Worm (Caenorhabditis elegans) whole organism, young adult: ENCODE measurements around the gene C05E11.3.
A peak's percentile ranks its signal among the peaks of the same experiment; 100 is the strongest.

Source experiments
- B0035.1 ChIP-seq: sonication (generic microtip); optimal IDR thresholded peaks from 2 replicates; lab custom pipeline; 2016; ENCODE audit warnings: missing genetic modification characterization, mild to moderate bottlenecking, missing compliant biosample characterization, missing genotype, missing genetic modification reagents
- F10E7.11 ChIP-seq: sonication (generic microtip); optimal IDR thresholded peaks from 2 replicates; lab custom pipeline; 2017; ENCODE audit warnings: mild to moderate bottlenecking, missing genetic modification characterization, moderate library complexity, missing compliant biosample characterization
- F39B2.1 ChIP-seq: fragments of 200-800 bp; sonication (Bioruptor generic); IDR thresholded peaks from 2 replicates; pipeline ENCODE4 v1.3.6; 2022; ENCODE audit warnings: missing genetic modification reagents, missing genetic modification characterization, missing compliant biosample characterization
- F55B11.4 ChIP-seq: sonication (generic microtip); optimal IDR thresholded peaks from 2 replicates; lab custom pipeline; 2016; ENCODE audit warnings: missing compliant biosample characterization, missing genetic modification characterization, borderline replicate concordance; ENCODE audit not compliant: insufficient read depth
- F57C9.4 ChIP-seq: sonication (generic microtip); optimal IDR thresholded peaks from 2 replicates; lab custom pipeline; 2017; ENCODE audit warnings: mild to moderate bottlenecking, missing genetic modification characterization, missing compliant biosample characterization
- Y95B8A.8 ChIP-seq: fragments of 200-800 bp; sonication (Bioruptor generic); IDR thresholded peaks from 2 replicates; pipeline ENCODE4 v1.3.6; 2022; ENCODE audit warnings: missing genetic modification reagents, missing genetic modification characterization, missing compliant biosample characterization
- aptf-2 ChIP-seq: fragments of 200-800 bp; sonication (Bioruptor generic); conservative IDR thresholded peaks from 2 replicates; pipeline ENCODE4 v1.3.6; 2022; ENCODE audit warnings: missing genetic modification reagents, missing genetic modification characterization, missing compliant biosample characterization
- die-1 ChIP-seq: sonication (generic microtip); optimal IDR thresholded peaks from 2 replicates; lab custom pipeline; 2016; ENCODE audit warnings: missing genotype, mild to moderate bottlenecking, missing genetic modification characterization, missing compliant biosample characterization
- dox-1 ChIP-seq: fragments of 200-800 bp; sonication (Bioruptor generic); IDR thresholded peaks from 2 replicates; pipeline ENCODE4 v1.3.6; 2022; ENCODE audit warnings: missing genetic modification reagents, missing genetic modification characterization, missing compliant biosample characterization
- dpff-1 ChIP-seq: sonication (generic microtip); optimal IDR thresholded peaks from 2 replicates; lab custom pipeline; 2017; ENCODE audit warnings: mild to moderate bottlenecking, missing genetic modification characterization, missing compliant biosample characterization
- egl-18 ChIP-seq: fragments of 200-800 bp; sonication (Bioruptor generic); IDR thresholded peaks from 2 replicates; pipeline ENCODE4 v1.3.6; 2022; ENCODE audit warnings: missing genetic modification reagents, missing genetic modification characterization, missing compliant biosample characterization
- ets-4 ChIP-seq: fragments of 200-800 bp; sonication (Bioruptor generic); optimal IDR thresholded peaks from 2 replicates; lab custom pipeline; 2018; ENCODE audit warnings: mild to moderate bottlenecking, missing genetic modification characterization, missing compliant biosample characterization
- hlh-12 ChIP-seq: sonication (generic microtip); optimal IDR thresholded peaks from 2 replicates; lab custom pipeline; 2016; ENCODE audit warnings: missing genetic modification characterization, missing compliant biosample characterization
- hmg-20 ChIP-seq: fragments of 200-800 bp; sonication (Bioruptor generic); IDR thresholded peaks from 2 replicates; pipeline ENCODE4 v1.3.6; 2022; ENCODE audit warnings: missing genetic modification reagents, missing genetic modification characterization, missing compliant biosample characterization
- let-526 ChIP-seq: fragments of 200-800 bp; sonication (Bioruptor generic); IDR thresholded peaks from 2 replicates; pipeline ENCODE4 v1.3.6; 2022; ENCODE audit warnings: missing genetic modification reagents, missing genetic modification characterization, missing compliant biosample characterization
- let-607 ChIP-seq, 2 experiments: fragments of 200-800 bp in 1 of 2; sonication (Bioruptor generic) in 1 of 2; sonication (generic microtip) in 1 of 2; optimal IDR thresholded peaks; 2 replicates each; lab custom pipeline; 2016 to 2018; ENCODE audit warnings: mild to moderate bottlenecking in 2 of 2, missing compliant biosample characterization in 2 of 2, missing genetic modification characterization in 2 of 2, moderate library complexity in 2 of 2, missing genotype in 1 of 2
- lin-40 ChIP-seq: sonication (generic microtip); optimal IDR thresholded peaks from 2 replicates; lab custom pipeline; 2016; ENCODE audit warnings: missing genetic modification characterization, mild to moderate bottlenecking, missing compliant biosample characterization, missing genotype, missing genetic modification reagents
- madf-3 ChIP-seq: fragments of 200-800 bp; sonication (Bioruptor generic); IDR thresholded peaks from 2 replicates; pipeline ENCODE4 v1.3.6; 2022; ENCODE audit warnings: missing genetic modification reagents, missing genetic modification characterization, missing compliant biosample characterization
- mes-4 ChIP-seq: sonication (generic microtip); optimal IDR thresholded peaks from 2 replicates; lab custom pipeline; 2016; ENCODE audit warnings: missing genotype, missing genetic modification characterization, missing compliant biosample characterization
- mxl-1 ChIP-seq: sonication (generic microtip); optimal IDR thresholded peaks from 2 replicates; lab custom pipeline; 2016; ENCODE audit warnings: missing genetic modification characterization, missing compliant biosample characterization
- nfya-1 ChIP-seq: sonication (generic microtip); optimal IDR thresholded peaks from 2 replicates; lab custom pipeline; 2017; ENCODE audit warnings: antibody characterized with exemption, missing compliant biosample characterization, missing genetic modification characterization, borderline replicate concordance; ENCODE audit not compliant: insufficient read depth
- nhr-179 ChIP-seq: sonication (generic microtip); optimal IDR thresholded peaks from 2 replicates; lab custom pipeline; 2016; ENCODE audit warnings: mild to moderate bottlenecking, missing genetic modification characterization, missing compliant biosample characterization
- nhr-80 ChIP-seq: sonication (generic microtip); optimal IDR thresholded peaks from 2 replicates; lab custom pipeline; 2016; ENCODE audit warnings: missing genetic modification characterization, missing compliant biosample characterization
- nhr-90 ChIP-seq: sonication (generic microtip); optimal IDR thresholded peaks from 2 replicates; lab custom pipeline; 2016; ENCODE audit warnings: missing genotype, mild to moderate bottlenecking, missing genetic modification characterization, missing compliant biosample characterization
- pbrm-1 ChIP-seq: fragments of 200-800 bp; sonication (Bioruptor generic); IDR thresholded peaks from 2 replicates; pipeline ENCODE4 v1.3.6; 2022; ENCODE audit warnings: missing genetic modification reagents, missing genetic modification characterization, missing compliant biosample characterization
- repo-1 ChIP-seq: sonication (generic microtip); optimal IDR thresholded peaks from 2 replicates; lab custom pipeline; 2017; ENCODE audit warnings: mild to moderate bottlenecking, missing genetic modification characterization, missing compliant biosample characterization
- sptf-2 ChIP-seq: fragments of 200-800 bp; sonication (Bioruptor generic); optimal IDR thresholded peaks from 2 replicates; lab custom pipeline; 2018; ENCODE audit warnings: mild to moderate bottlenecking, missing genetic modification characterization, missing compliant biosample characterization
- tbp1 ChIP-seq: fragments of 200-800 bp; sonication (Bioruptor generic); optimal IDR thresholded peaks from 2 replicates; lab custom pipeline; 2018; ENCODE audit warnings: mild to moderate bottlenecking, missing genetic modification characterization, missing compliant biosample characterization
- tlf-1 ChIP-seq: fragments of 200-800 bp; sonication (Bioruptor generic); optimal IDR thresholded peaks from 2 replicates; lab custom pipeline; 2018; ENCODE audit warnings: mild to moderate bottlenecking, missing genetic modification characterization, missing compliant biosample characterization
- ztf-22 ChIP-seq: fragments of 200-800 bp; sonication (Bioruptor generic); optimal IDR thresholded peaks from 2 replicates; lab custom pipeline; 2018; ENCODE audit warnings: mild to moderate bottlenecking, missing genetic modification characterization, moderate library complexity, missing compliant biosample characterization
- ztf-28 ChIP-seq: fragments of 200-800 bp; sonication (Bioruptor generic); IDR thresholded peaks from 2 replicates; pipeline ENCODE4 v1.3.6; 2022; ENCODE audit warnings: missing genetic modification reagents, missing genetic modification characterization, missing compliant biosample characterization
- ztf-6 ChIP-seq: fragments of 200-800 bp; sonication (Bioruptor generic); IDR thresholded peaks from 2 replicates; pipeline ENCODE4 v1.3.6; 2022; ENCODE audit warnings: missing genetic modification reagents, missing genetic modification characterization, missing compliant biosample characterization

The C05E11.3 gene

DNA sequence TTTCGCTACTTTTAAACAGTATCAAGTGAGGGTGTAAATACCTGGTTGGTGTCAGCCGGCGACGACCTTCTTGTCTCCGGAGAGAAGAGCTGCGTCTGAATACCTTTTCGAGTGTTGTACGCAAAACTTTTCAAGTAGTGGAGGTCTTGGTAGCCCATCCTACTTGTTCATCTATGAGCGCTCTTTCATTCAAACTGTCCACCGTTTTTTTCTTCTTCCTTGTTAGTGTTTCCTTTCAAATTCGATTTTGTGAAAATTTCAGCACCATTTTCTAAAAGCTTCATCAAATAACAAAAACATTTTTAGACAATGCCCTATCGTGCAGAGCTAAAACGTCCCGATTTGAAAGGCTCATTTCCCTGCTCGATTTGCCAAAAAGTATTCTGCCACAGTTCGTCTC lies 23.7 kb upstream of the C05E11.3 start, which contains the start of gene ham-2 (continued):
- TF ChIP-seq ztf-6 (GFP tag; lab: Robert Waterston, UW): no peak
- TF ChIP-seq, all 124 proteins: peak for 0

DNA sequence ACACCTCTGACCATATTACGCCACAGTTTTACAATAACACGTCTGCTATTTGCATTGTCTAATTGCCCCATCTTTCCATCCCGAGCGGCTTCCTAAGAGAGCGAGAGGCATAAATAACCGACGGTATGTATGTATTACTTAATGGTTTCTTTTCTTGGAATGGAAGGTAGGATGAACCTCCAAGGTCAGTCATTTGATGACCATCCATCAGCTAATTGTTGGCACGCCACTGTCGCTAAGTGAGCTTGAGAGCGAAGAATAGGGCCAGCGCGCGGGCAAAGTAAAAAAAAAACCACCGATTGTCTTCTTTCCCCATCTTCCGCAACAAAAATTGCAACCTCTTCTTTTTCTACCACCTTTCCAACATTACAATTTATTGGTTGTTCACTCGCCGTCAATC lies 22.0 kb upstream of the C05E11.3 start:
- no peak for TF ChIP-seq dpff-1
- no peak for TF ChIP-seq nhr-80 (tag; lab: Kevin White, UChicago)
- no peak for TF ChIP-seq B0035.1 (tag; lab: Kevin White, UChicago)
- TF ChIP-seq F10E7.11 (tag; lab: Kevin White, UChicago): no peak
- no peak for TF ChIP-seq repo-1 (tag; lab: Kevin White, UChicago)
- TF ChIP-seq mxl-1 (tag; lab: Kevin White, UChicago): no peak
- no peak for TF ChIP-seq tlf-1
- no peak for TF ChIP-seq pbrm-1 (GFP tag; lab: Robert Waterston, UW)
- no peak for TF ChIP-seq Y95B8A.8 (GFP tag; lab: Robert Waterston, UW)
- no peak for TF ChIP-seq let-607 (tag; optimal IDR thresholded peaks at IDR 0.05; lab: Kevin White, UChicago)
- no peak for TF ChIP-seq sptf-2
- TF ChIP-seq F55B11.4 (tag; lab: Kevin White, UChicago): no peak
- TF ChIP-seq madf-3 (GFP tag; lab: Robert Waterston, UW): no peak
- no peak for TF ChIP-seq ets-4 (GFP tag; lab: Kevin White, UChicago)

DNA sequence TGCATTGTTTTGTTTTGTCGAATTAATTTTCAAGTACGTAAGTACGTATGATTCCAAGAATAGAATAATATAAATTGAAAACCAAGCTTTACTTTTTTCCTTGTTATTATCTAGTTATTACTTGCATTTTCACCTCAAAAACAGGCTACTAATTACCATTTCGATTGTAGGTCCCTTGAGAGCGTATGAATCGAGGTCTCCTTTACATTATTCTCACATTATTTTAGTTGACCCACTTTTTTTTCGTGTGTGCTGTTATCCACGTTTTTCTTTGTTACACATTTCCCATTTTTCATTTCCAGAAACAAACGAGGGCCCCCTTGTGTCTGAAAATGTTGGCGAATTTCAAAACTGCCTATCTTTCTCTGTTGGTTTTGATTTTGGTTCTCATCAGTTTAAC lies 16.2 kb upstream of the C05E11.3 start, which contains the start of gene C05E11.6:
C05E11.6 (plus strand) TSS at position 301 of the 400 bp plus-strand sequence.
- no peak for TF ChIP-seq nhr-90 (tag; lab: Kevin White, UChicago)
- TF ChIP-seq egl-18 (GFP tag; lab: Robert Waterston, UW): no peak
- TF ChIP-seq hmg-20 (GFP tag; lab: Robert Waterston, UW): no peak
- no peak for TF ChIP-seq Y95B8A.8 (GFP tag; lab: Robert Waterston, UW)
- no peak for TF ChIP-seq ztf-28 (GFP tag; lab: Robert Waterston, UW)
- no peak for TF ChIP-seq F39B2.1 (GFP tag; lab: Robert Waterston, UW)
- TF ChIP-seq let-526: no peak

DNA sequence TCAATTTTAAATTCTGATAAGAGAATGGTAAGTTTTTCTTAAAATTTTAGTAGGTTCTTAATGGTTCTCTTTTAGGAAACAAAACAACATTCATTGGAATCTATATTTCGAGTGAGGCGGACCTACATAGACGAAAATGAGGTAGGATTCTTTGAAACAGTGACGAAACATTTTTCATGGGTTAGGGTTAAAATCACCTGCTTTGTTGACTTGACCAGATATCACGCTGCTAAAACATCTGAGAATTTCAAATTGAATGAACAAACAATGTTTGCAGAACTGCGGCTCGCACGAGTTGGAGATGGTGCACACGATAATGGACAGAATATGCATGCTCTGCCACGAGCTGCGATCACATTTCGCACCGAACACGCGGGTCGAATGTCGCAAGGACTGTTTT lies 15.8 kb upstream of the C05E11.3 start:
- TF ChIP-seq lin-40 (no peak), hlh-12 (no peak), let-607 (tag; optimal IDR thresholded peaks at IDR 0.05; lab: Kevin White, UChicago) (no peak), F39B2.1 (GFP tag; lab: Robert Waterston, UW) (no peak)

DNA sequence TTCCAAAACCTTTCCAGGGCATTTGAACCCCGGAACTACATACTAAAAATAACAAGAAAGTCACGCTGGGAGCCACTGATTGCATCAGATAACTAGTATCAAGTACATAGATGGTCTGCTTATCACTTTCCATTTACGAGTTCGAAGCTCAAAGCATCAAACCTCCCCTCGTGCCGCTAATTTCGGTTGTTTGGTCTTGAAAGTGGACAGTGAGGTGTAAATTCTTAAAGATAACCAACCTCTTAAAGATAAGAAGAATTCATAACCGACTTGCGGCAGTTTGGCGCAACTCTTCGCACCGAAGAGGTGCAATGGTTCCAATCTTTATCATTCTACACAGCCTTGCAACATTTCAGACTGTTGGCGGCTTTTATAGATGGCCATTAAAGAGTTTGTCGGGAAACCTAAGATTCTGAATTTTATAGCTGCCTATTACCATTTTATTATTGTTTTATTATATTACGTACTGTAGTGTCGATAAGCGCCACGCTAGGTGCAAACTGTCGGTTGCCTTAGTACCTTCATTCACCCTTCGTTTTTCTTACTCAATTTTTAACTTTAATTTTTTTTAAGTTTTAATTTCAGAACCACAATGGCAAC lies 13.2 kb upstream of the C05E11.3 start, which contains the start of gene amt-4:
amt-4 (plus strand) TSS at position 586 of the 600 bp plus-strand sequence.
- TF ChIP-seq pbrm-1 (GFP tag; lab: Robert Waterston, UW) (no peak), nfya-1 (tag; lab: Kevin White, UChicago) (no peak), F57C9.4 (tag; lab: Kevin White, UChicago) (no peak), nhr-80 (tag; lab: Kevin White, UChicago) (peak; percentile 91), egl-18 (GFP tag; lab: Robert Waterston, UW) (no peak), nhr-179 (tag; lab: Kevin White, UChicago) (no peak), F10E7.11 (tag; lab: Kevin White, UChicago) (no peak), tbp1 (GFP tag; lab: Kevin White, UChicago) (no peak), aptf-2 (GFP tag; lab: Robert Waterston, UW) (no peak), dox-1 (0 out of 2 replicates have a peak, but pooled peaks have one; percentile 26), ztf-22 (GFP tag; lab: Kevin White, UChicago) (peak; percentile 0), die-1 (no peak), mes-4 (tag; lab: Kevin White, UChicago) (no peak)
